Comparison of ENCODE assay signal across 2 worm cellular contexts in genomic region chrIII:2992234-2992633, ce11.
TF ChIP-seq lines count a peak whose summit lies in the region.

No protein-coding gene starts in this region.

TF ChIP-seq in whole organism, L4 larva, 104 proteins besides CTCF, POLR2A, EP300 and RAD21:
- TF ChIP-seq unc-62 (GFP tag; optimal IDR thresholded peaks at IDR 0.05 in 1 of 2; lab: Kevin White, UChicago) (peak in 1 of 2 experiments; percentile 79), unc-62 (tag; optimal IDR thresholded peaks at IDR 0.05; lab: Kevin White, UChicago) (no peak), R02D3.7 (tag; optimal IDR thresholded peaks at IDR 0.05; lab: Kevin White, UChicago) (no peak), lsy-2 (tag; optimal IDR thresholded peaks at IDR 0.05; lab: Kevin White, UChicago) (no peak), set-16 (GFP tag; IDR thresholded peaks at IDR 0.05; lab: Robert Waterston, UW) (peak; percentile 36)

TF ChIP-seq in whole organism, young adult, 124 proteins besides CTCF, POLR2A, EP300 and RAD21:
- TF ChIP-seq akir-1 (GFP tag; optimal IDR thresholded peaks at IDR 0.05; lab: Kevin White, UChicago) (no peak), F57A8.1 (GFP tag; optimal IDR thresholded peaks at IDR 0.05; lab: Kevin White, UChicago) (no peak), zfh-2 (GFP tag; conservative IDR thresholded peaks at IDR 0.05; lab: Robert Waterston, UW) (peak; percentile 43; the same call in 1 of the 2 replicates), hmg-1.2 (GFP tag; IDR thresholded peaks at IDR 0.05; lab: Robert Waterston, UW) (peak; percentile 94), pha-4 (tag; optimal IDR thresholded peaks at IDR 0.05; lab: Kevin White, UChicago) (no peak)
